Fruit fly (Drosophila melanogaster) whole organism, pupa: Measurements from ENCODE around the gene Cby.

Experiments
- CG10348 ChIP-seq: fragments of 200-800 bp; sonication (Bioruptor generic); IDR thresholded peaks from 2 replicates; pipeline ENCODE4 v1.3.6; 2022; ENCODE audit warnings: missing biosample characterization, missing genetic modification characterization
- CG12605 ChIP-seq: fragments of 200-800 bp; sonication (Bioruptor generic); IDR thresholded peaks from 2 replicates; pipeline ENCODE4 v1.3.6; 2022; ENCODE audit warnings: missing biosample characterization, missing genetic modification characterization
- CG13204 ChIP-seq: fragments of 200-800 bp; sonication (Bioruptor generic); optimal IDR thresholded peaks from 2 replicates; lab custom pipeline; 2018; ENCODE audit warnings: missing biosample characterization, mild to moderate bottlenecking, missing genetic modification characterization, moderate library complexity
- CG14655 ChIP-seq: fragments of 200-800 bp; sonication (Bioruptor generic); optimal IDR thresholded peaks from 3 replicates; lab custom pipeline; 2017; ENCODE audit warnings: mild to moderate bottlenecking, missing biosample characterization, missing genetic modification reagents, missing genetic modification characterization
- CG15710 ChIP-seq: fragments of 200-800 bp; sonication (Bioruptor generic); optimal IDR thresholded peaks from 2 replicates; lab custom pipeline; 2018; ENCODE audit warnings: missing biosample characterization, mild to moderate bottlenecking, missing genetic modification characterization, moderate library complexity
- CG17806 ChIP-seq: fragments of 200-800 bp; sonication (Bioruptor generic); optimal IDR thresholded peaks from 2 replicates; lab custom pipeline; 2018; ENCODE audit warnings: missing biosample characterization, mild to moderate bottlenecking, missing genetic modification characterization, moderate library complexity
- CG32121 ChIP-seq: fragments of 200-800 bp; sonication (Bioruptor generic); IDR thresholded peaks from 2 replicates; pipeline ENCODE4 v1.3.6; 2022; ENCODE audit warnings: missing biosample characterization, missing genetic modification characterization
- CG34367 ChIP-seq: fragments of 200-800 bp; sonication (Bioruptor generic); optimal IDR thresholded peaks from 2 replicates; lab custom pipeline; 2018; ENCODE audit warnings: missing biosample characterization, mild to moderate bottlenecking, missing genetic modification characterization
- CG4496 ChIP-seq: fragments of 200-800 bp; sonication (Bioruptor generic); IDR thresholded peaks from 3 replicates; pipeline ENCODE4 v1.3.6; 2022; ENCODE audit warnings: missing biosample characterization, missing genetic modification characterization
- CG8159 ChIP-seq: fragments of 200-800 bp; sonication (Bioruptor generic); optimal IDR thresholded peaks from 3 replicates; lab custom pipeline; 2018; ENCODE audit warnings: missing biosample characterization, mild to moderate bottlenecking, missing genetic modification characterization, moderate library complexity
- CG8301 ChIP-seq: fragments of 200-800 bp; sonication (Bioruptor generic); optimal IDR thresholded peaks from 2 replicates; lab custom pipeline; 2018; ENCODE audit warnings: missing biosample characterization, mild to moderate bottlenecking, missing genetic modification characterization
- CG9948 ChIP-seq: fragments of 200-800 bp; sonication (Bioruptor generic); optimal IDR thresholded peaks from 2 replicates; lab custom pipeline; 2018; ENCODE audit warnings: missing biosample characterization, mild to moderate bottlenecking, missing genetic modification characterization, moderate library complexity
- D1 ChIP-seq: fragments of 200-800 bp; sonication (Bioruptor generic); optimal IDR thresholded peaks from 2 replicates; lab custom pipeline; 2018; ENCODE audit warnings: missing biosample characterization, mild to moderate bottlenecking, missing genetic modification characterization, moderate library complexity
- EcR ChIP-seq: fragments of 200-800 bp; sonication (Bioruptor generic); optimal IDR thresholded peaks from 3 replicates; lab custom pipeline; 2019; ENCODE audit warnings: missing biosample characterization, missing genetic modification characterization, mild to moderate bottlenecking, moderate library complexity, missing genetic modification reagents
- Ets98B ChIP-seq: fragments of 200-800 bp; sonication (Bioruptor generic); IDR thresholded peaks from 2 replicates; pipeline ENCODE4 v1.3.6; 2022; ENCODE audit warnings: missing biosample characterization, missing genetic modification characterization
- Pif1A ChIP-seq: fragments of 200-800 bp; sonication (Bioruptor generic); optimal IDR thresholded peaks from 3 replicates; lab custom pipeline; 2016; ENCODE audit warnings: missing biosample characterization, missing genetic modification characterization
- Pif1B ChIP-seq: fragments of 200-800 bp; sonication (Bioruptor generic); optimal IDR thresholded peaks from 3 replicates; lab custom pipeline; 2016; ENCODE audit warnings: missing biosample characterization, missing genetic modification characterization
- Snoo ChIP-seq: fragments of 200-800 bp; sonication (Bioruptor generic); optimal IDR thresholded peaks from 3 replicates; lab custom pipeline; 2017; ENCODE audit warnings: missing biosample characterization, mild to moderate bottlenecking, missing genetic modification characterization, inconsistent platforms
- fd96Ca ChIP-seq: fragments of 200-800 bp; sonication (Bioruptor generic); IDR thresholded peaks from 3 replicates; pipeline ENCODE4 v1.3.6; 2022; ENCODE audit warnings: missing biosample characterization, missing genetic modification characterization
- gl ChIP-seq: fragments of 200-800 bp; sonication (Bioruptor generic); optimal IDR thresholded peaks from 2 replicates; lab custom pipeline; 2018; ENCODE audit warnings: missing biosample characterization, mild to moderate bottlenecking, missing genetic modification characterization
- rn ChIP-seq: fragments of 200-800 bp; sonication (Bioruptor generic); IDR thresholded peaks from 2 replicates; pipeline ENCODE4 v1.3.6; 2022; ENCODE audit warnings: missing biosample characterization, missing genetic modification characterization

Gene Cby

dm6 chr3R:21867819-21868218 is at the start of gene Cby, which contains the start of gene CG6569:
Cby (plus strand) TSS chr3R:21868003.
CG6569 (minus strand) TSS chr3R:21867919.
- TF ChIP-seq Snoo (no peak), gl (tag; lab: Kevin White, UChicago) (no peak), Pif1B (GFP tag; lab: Kevin White, UChicago) (no peak), CG8159 (tag; lab: Kevin White, UChicago) (no peak), CG10348 (GFP tag; lab: Robert Waterston, UW) (no peak), CG17806 (tag; lab: Kevin White, UChicago) (no peak), CG34367 (tag; lab: Kevin White, UChicago) (no peak), Ets98B (GFP tag; lab: Robert Waterston, UW) (no peak), CG13204 (GFP tag; lab: Kevin White, UChicago) (no peak)

DNA sequence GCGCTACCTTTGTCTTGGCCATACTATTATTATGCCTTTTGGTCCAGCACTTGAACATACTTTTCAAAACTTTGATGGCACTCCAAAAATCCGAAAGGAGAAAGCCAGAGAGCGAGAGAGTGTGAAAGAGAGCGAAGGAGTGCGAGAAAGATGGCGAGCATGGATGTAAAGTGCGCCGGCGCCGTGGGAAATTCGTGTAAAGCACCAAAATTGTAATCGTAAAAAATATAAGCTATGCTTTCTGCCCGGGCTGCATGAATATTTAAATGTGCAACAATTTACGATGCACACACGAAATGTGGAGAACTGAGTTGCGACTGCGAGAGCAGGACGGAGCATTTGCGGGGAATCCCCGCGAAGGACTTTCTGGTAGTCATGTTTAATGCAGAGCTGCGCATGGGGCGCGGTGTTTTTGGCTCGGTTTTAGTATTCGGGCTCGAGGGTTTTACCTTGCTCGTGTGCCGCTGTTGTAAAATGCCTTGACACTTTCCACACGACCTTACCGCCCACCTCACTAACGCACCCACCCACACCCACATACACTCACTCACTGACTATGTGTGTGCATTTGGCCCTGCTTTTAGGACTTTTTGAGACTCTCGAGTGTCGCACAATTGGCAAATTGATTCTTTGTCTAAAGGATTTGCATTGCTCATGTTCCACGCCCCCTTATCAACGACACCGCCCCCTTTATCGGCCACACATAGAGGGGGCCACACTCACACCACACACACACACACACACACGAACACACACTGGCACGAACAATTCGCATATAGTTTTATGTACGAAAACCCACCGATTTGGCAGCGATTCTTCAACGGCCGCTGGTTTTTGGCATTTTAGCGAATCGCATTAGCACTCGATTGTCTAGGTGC is 45.9 kb upstream of the Cby start:
- TF ChIP-seq EcR (peak; percentile 15), rn (GFP tag; lab: Robert Waterston, UW) (no peak), fd96Ca (GFP tag; lab: Robert Waterston, UW) (no peak), CG4496 (GFP tag; lab: Robert Waterston, UW) (peak; percentile 26; the same call in 1 of the 3 replicates), gl (tag; lab: Kevin White, UChicago) (no peak), CG17806 (tag; lab: Kevin White, UChicago) (no peak)
- TF ChIP-seq, all 21 proteins: peak for 2

DNA sequence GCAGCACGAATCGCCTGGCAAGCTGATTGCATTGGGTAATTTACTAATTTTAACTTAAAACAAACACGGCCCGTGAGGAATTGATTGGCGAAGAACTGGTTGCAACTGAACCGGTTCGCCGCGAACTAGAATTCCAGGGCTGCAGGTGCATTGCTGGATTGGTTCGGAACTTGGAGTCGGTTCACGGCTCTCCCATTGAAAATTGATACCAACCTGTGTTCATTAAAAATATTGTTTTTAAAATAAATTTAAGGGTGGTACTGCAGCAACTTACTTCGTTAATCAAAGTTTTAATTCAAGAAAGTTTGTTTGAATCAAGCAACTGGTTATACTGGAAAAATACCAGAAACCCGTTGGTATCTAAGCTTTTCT is 45.3 kb upstream of the Cby start, which contains the start of gene CASK:
Gene CASK, minus strand, starts transcription at position 113 of the 372 bp plus-strand sequence.
- no peak for TF ChIP-seq Pif1B (GFP tag; lab: Kevin White, UChicago)
- TF ChIP-seq CG10348 (GFP tag; lab: Robert Waterston, UW): no peak
- TF ChIP-seq CG15710 (tag; lab: Kevin White, UChicago): no peak
- no peak for TF ChIP-seq CG8159 (tag; lab: Kevin White, UChicago)
- no peak for TF ChIP-seq CG8301 (tag; lab: Kevin White, UChicago)
- no peak for TF ChIP-seq D1 (tag; lab: Kevin White, UChicago)
- TF ChIP-seq CG32121 (GFP tag; lab: Robert Waterston, UW): no peak
- no peak for TF ChIP-seq EcR
- no peak for TF ChIP-seq gl (tag; lab: Kevin White, UChicago)
- TF ChIP-seq CG17806 (tag; lab: Kevin White, UChicago): no peak
- no peak for TF ChIP-seq CG4496 (GFP tag; lab: Robert Waterston, UW)
- TF ChIP-seq CG34367 (tag; lab: Kevin White, UChicago): no peak
- no peak for TF ChIP-seq rn (GFP tag; lab: Robert Waterston, UW)
- no peak for TF ChIP-seq CG9948 (tag; lab: Kevin White, UChicago)
- no peak for TF ChIP-seq Ets98B (GFP tag; lab: Robert Waterston, UW)
- no peak for TF ChIP-seq Pif1A (GFP tag; lab: Kevin White, UChicago)
- no peak for TF ChIP-seq CG12605
- no peak for TF ChIP-seq CG13204 (GFP tag; lab: Kevin White, UChicago)

DNA sequence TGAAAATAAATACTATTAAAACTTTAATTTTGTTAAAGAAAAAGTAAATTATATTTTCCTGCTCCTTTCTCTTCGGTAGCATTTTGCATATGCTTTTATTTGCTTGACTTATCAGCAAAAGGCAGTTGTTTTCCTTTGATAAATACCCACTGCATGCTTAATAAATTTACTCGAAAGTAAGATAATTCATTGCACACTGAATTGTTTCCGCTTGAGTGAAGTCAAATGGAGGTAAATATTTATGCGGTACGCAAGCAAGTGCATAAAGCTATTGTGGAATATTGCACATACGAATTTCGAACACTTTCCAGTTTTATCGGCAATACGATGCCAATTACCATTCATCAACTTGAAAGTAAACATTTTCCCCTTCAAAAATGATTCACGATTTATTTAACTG is 44.7 kb upstream of the Cby start:
- peak; percentile 27 for TF ChIP-seq CG8159 (tag; lab: Kevin White, UChicago)
- no peak for TF ChIP-seq CG12605
- TF ChIP-seq CG9948 (tag; lab: Kevin White, UChicago): no peak
- TF ChIP-seq CG14655 (GFP tag; lab: Kevin White, UChicago): no peak
- peak; percentile 4 for TF ChIP-seq CG15710 (tag; lab: Kevin White, UChicago)
- TF ChIP-seq CG17806 (tag; lab: Kevin White, UChicago): no peak
- TF ChIP-seq CG32121 (GFP tag; lab: Robert Waterston, UW): no peak
- TF ChIP-seq rn (GFP tag; lab: Robert Waterston, UW): no peak
- peak; percentile 62 for TF ChIP-seq Pif1B (GFP tag; lab: Kevin White, UChicago)
- TF ChIP-seq CG10348 (GFP tag; lab: Robert Waterston, UW): no peak
- no peak for TF ChIP-seq EcR
- TF ChIP-seq gl (tag; lab: Kevin White, UChicago): peak; percentile 62
- peak; percentile 36 for TF ChIP-seq Snoo
- no peak for TF ChIP-seq CG34367 (tag; lab: Kevin White, UChicago)
- TF ChIP-seq CG8301 (tag; lab: Kevin White, UChicago): no peak
- TF ChIP-seq CG4496 (GFP tag; lab: Robert Waterston, UW): no peak
- no peak for TF ChIP-seq CG13204 (GFP tag; lab: Kevin White, UChicago)
- TF ChIP-seq Pif1A (GFP tag; lab: Kevin White, UChicago): peak; percentile 64
- TF ChIP-seq fd96Ca (GFP tag; lab: Robert Waterston, UW): no peak
- no peak for TF ChIP-seq Ets98B (GFP tag; lab: Robert Waterston, UW)
- TF ChIP-seq D1 (tag; lab: Kevin White, UChicago): no peak
- TF ChIP-seq, all 21 proteins: peak for 6

DNA sequence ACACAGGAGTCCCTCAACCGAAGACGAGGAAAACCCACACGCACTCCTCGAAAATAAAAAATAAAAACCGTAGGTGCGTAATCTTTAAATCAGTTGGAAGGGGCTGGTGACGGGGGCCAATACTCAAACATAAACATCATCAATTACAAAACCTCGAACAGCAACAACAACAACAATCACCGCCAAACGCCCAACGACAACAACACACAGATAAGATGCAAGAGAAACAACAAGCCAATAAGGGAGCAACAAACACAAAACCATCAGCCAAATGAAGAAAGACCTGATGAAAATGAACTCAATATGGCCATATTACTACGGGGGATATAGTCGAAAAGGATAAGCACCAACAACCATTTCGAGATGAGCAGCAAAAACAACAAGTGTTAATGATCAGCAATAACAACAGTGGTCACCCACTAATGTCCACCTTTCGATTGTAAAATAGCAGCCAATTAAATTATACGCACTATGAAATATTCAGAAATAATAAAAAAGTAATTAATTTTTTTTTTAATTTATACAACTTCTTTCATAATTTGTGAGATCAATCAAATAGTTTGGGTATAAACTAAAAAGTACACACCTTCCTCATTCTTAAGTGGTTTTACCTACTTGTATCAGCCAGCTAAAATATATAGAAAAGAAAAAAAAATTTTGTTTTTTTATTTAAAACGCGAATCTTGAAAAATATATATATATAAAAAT is 44.0 kb upstream of the Cby start:
- TF ChIP-seq D1 (tag; lab: Kevin White, UChicago) (peak; percentile 90), Ets98B (GFP tag; lab: Robert Waterston, UW) (no peak), CG17806 (tag; lab: Kevin White, UChicago) (peak; percentile 91), fd96Ca (GFP tag; lab: Robert Waterston, UW) (0 out of 3 replicates have a peak, but pooled peaks have one; percentile 10), CG15710 (tag; lab: Kevin White, UChicago) (peak; percentile 50), Pif1B (GFP tag; lab: Kevin White, UChicago) (peak; percentile 38), CG14655 (GFP tag; lab: Kevin White, UChicago) (peak; percentile 73), CG34367 (tag; lab: Kevin White, UChicago) (peak; percentile 11), CG12605 (no peak), CG8301 (tag; lab: Kevin White, UChicago) (no peak), CG9948 (tag; lab: Kevin White, UChicago) (peak; percentile 74), CG8159 (tag; lab: Kevin White, UChicago) (peak; percentile 95)
